Fruit fly (Drosophila melanogaster) whole organism, embryonic: ENCODE measurements around the gene CG7963.

Experiments used
- Awh ChIP-seq: fragments of 200-800 bp; sonication (Bioruptor generic); IDR thresholded peaks from 2 replicates; pipeline ENCODE4, ENCODE4 v1.3.6; 2022; ENCODE audit warnings: missing biosample characterization, missing genetic modification characterization
- CG10209 ChIP-seq: fragments of 200-800 bp; sonication (Bioruptor generic); optimal IDR thresholded peaks from 3 replicates; lab custom pipeline; 2017; ENCODE audit warnings: missing biosample characterization, mild to moderate bottlenecking, missing genetic modification characterization, missing genetic modification reagents
- CG10543 ChIP-seq: fragments of 200-800 bp; sonication (Bioruptor generic); optimal IDR thresholded peaks from 3 replicates; lab custom pipeline; 2017; ENCODE audit warnings: missing biosample characterization, mild to moderate bottlenecking, missing genetic modification characterization, moderate library complexity
- CG10565 ChIP-seq: fragments of 200-800 bp; sonication (Bioruptor generic); optimal IDR thresholded peaks from 3 replicates; lab custom pipeline; 2016; ENCODE audit warnings: missing biosample characterization, mild to moderate bottlenecking, missing genetic modification characterization
- CG10654 ChIP-seq: fragments of 200-800 bp; sonication (Bioruptor generic); optimal IDR thresholded peaks from 2 replicates; lab custom pipeline; 2016; ENCODE audit warnings: missing biosample characterization, missing genetic modification characterization
- CG11247 ChIP-seq: fragments of 200-800 bp; sonication (Bioruptor generic); IDR thresholded peaks from 2 replicates; pipeline ENCODE4 v1.3.6; 2022; ENCODE audit warnings: missing biosample characterization, missing genetic modification characterization
- CG11456 ChIP-seq: fragments of 200-800 bp; sonication (Bioruptor generic); IDR thresholded peaks from 3 replicates; pipeline ENCODE4 v1.3.6; 2022; ENCODE audit warnings: missing biosample characterization, missing genetic modification characterization
- CG11695 ChIP-seq: fragments of 200-800 bp; sonication (Bioruptor generic); IDR thresholded peaks from 3 replicates; pipeline ENCODE4 v1.3.6; 2022; ENCODE audit warnings: missing biosample characterization, missing genetic modification characterization
- CG12299 ChIP-seq: fragments of 200-800 bp; sonication (Bioruptor generic); optimal IDR thresholded peaks from 2 replicates; lab custom pipeline; 2018; ENCODE audit warnings: missing biosample characterization, mild to moderate bottlenecking, missing genetic modification characterization
- CG1603 ChIP-seq: fragments of 200-800 bp; sonication (Bioruptor generic); optimal IDR thresholded peaks from 2 replicates; lab custom pipeline; 2019; ENCODE audit warnings: missing biosample characterization, mild to moderate bottlenecking, missing genetic modification characterization, moderate library complexity
- CG2120 ChIP-seq: fragments of 200-800 bp; sonication (Bioruptor generic); optimal IDR thresholded peaks from 3 replicates; lab custom pipeline; 2016; ENCODE audit warnings: missing biosample characterization, missing genetic modification characterization
- CG2129 ChIP-seq: fragments of 200-800 bp; sonication (Bioruptor generic); IDR thresholded peaks from 2 replicates; pipeline ENCODE4 v1.3.6; 2022; ENCODE audit warnings: missing biosample characterization, missing genetic modification characterization; ENCODE audit not compliant: partially characterized antibody
- CG2199 ChIP-seq: fragments of 200-800 bp; sonication (Bioruptor generic); IDR thresholded peaks from 3 replicates; pipeline ENCODE4 v1.3.6; 2022; ENCODE audit warnings: missing biosample characterization, missing genetic modification characterization
- CG30403 ChIP-seq: fragments of 200-800 bp; sonication (Bioruptor generic); optimal IDR thresholded peaks from 3 replicates; lab custom pipeline; 2016; ENCODE audit warnings: missing biosample characterization, missing genetic modification characterization
- CG34376 ChIP-seq: fragments of 200-800 bp; sonication (Bioruptor generic); optimal IDR thresholded peaks from 2 replicates; lab custom pipeline; 2018; ENCODE audit warnings: missing biosample characterization, mild to moderate bottlenecking, missing genetic modification characterization
- CG3995 ChIP-seq: fragments of 200-800 bp; sonication (Bioruptor generic); optimal IDR thresholded peaks from 3 replicates; lab custom pipeline; 2016; ENCODE audit warnings: missing biosample characterization, missing genetic modification characterization
- CG7786 ChIP-seq: fragments of 200-800 bp; sonication (Bioruptor generic); optimal IDR thresholded peaks from 2 replicates; lab custom pipeline; 2016; ENCODE audit warnings: missing biosample characterization, missing genetic modification characterization
- CG7963 ChIP-seq: fragments of 200-800 bp; sonication (Bioruptor generic); IDR thresholded peaks from 3 replicates; pipeline ENCODE4 v1.3.6; 2022; ENCODE audit warnings: missing biosample characterization, missing genetic modification characterization; ENCODE audit not compliant: partially characterized antibody
- CHES-1-like ChIP-seq: fragments of 200-800 bp; sonication (Bioruptor generic); optimal IDR thresholded peaks from 2 replicates; lab custom pipeline; 2016; ENCODE audit warnings: missing biosample characterization, missing genetic modification characterization
- CrebB ChIP-seq: fragments of 200-800 bp; sonication (Bioruptor generic); optimal IDR thresholded peaks from 3 replicates; lab custom pipeline; 2018; ENCODE audit warnings: missing biosample characterization, mild to moderate bottlenecking, missing genetic modification characterization
- D ChIP-seq, 2 experiments: fragments of 200-800 bp in 1 of 2; fragments of >200 bp in 1 of 2; sonication (Bioruptor generic) in 1 of 2; optimal IDR thresholded peaks; 2 replicates in 1 of 2; 3 replicates in 1 of 2; lab custom pipeline; 2017; ENCODE audit warnings: mild to moderate bottlenecking in 1 of 2, missing biosample characterization in 1 of 2, missing genetic modification characterization in 1 of 2, missing genetic modification reagents in 1 of 2
- D19B ChIP-seq: fragments of 200-800 bp; sonication (Bioruptor generic); optimal IDR thresholded peaks from 2 replicates; lab custom pipeline; 2017; ENCODE audit warnings: missing biosample characterization, mild to moderate bottlenecking, missing genetic modification characterization
- Dp ChIP-seq: fragments of 200-800 bp; sonication (Bioruptor generic); optimal IDR thresholded peaks from 2 replicates; lab custom pipeline; 2018; ENCODE audit warnings: missing biosample characterization, mild to moderate bottlenecking, missing genetic modification characterization, moderate library complexity
- Elba2 ChIP-seq: fragments of 200-800 bp; sonication (Bioruptor generic); optimal IDR thresholded peaks from 3 replicates; lab custom pipeline; 2016; ENCODE audit warnings: missing biosample characterization, missing genetic modification characterization
- Fer1 ChIP-seq: fragments of 200-800 bp; sonication (Bioruptor generic); optimal IDR thresholded peaks from 2 replicates; lab custom pipeline; 2017; ENCODE audit warnings: missing biosample characterization, mild to moderate bottlenecking, missing genetic modification characterization
- HLH4C ChIP-seq: fragments of 200-800 bp; sonication (Bioruptor generic); IDR thresholded peaks from 3 replicates; pipeline ENCODE4 v1.3.6; 2022; ENCODE audit warnings: missing biosample characterization, missing genetic modification characterization; ENCODE audit not compliant: partially characterized antibody
- Hr39 ChIP-seq: fragments of >200 bp; optimal IDR thresholded peaks from 2 replicates; lab custom pipeline; 2017
- Kr ChIP-seq: fragments of 200-800 bp; sonication (Bioruptor generic); optimal IDR thresholded peaks from 2 replicates; lab custom pipeline; 2017; ENCODE audit warnings: missing biosample characterization, mild to moderate bottlenecking, missing genetic modification characterization
- Max ChIP-seq: fragments of 200-800 bp; sonication (Bioruptor generic); optimal IDR thresholded peaks from 2 replicates; lab custom pipeline; 2016; ENCODE audit warnings: missing biosample characterization, mild to moderate bottlenecking, missing genetic modification characterization
- Meics ChIP-seq: fragments of 200-800 bp; sonication (Bioruptor generic); optimal IDR thresholded peaks from 2 replicates; lab custom pipeline; 2017; ENCODE audit warnings: missing biosample characterization, mild to moderate bottlenecking, missing genetic modification characterization
- Optix ChIP-seq: fragments of 200-800 bp; sonication (Bioruptor generic); IDR thresholded peaks from 3 replicates; pipeline ENCODE4 v1.3.6; 2022; ENCODE audit warnings: missing biosample characterization, missing genetic modification characterization
- Poxn ChIP-seq: fragments of 200-800 bp; sonication (Bioruptor generic); IDR thresholded peaks from 2 replicates; pipeline ENCODE4 v1.3.6; 2022; ENCODE audit warnings: missing biosample characterization, missing genetic modification characterization
- Side ChIP-seq: fragments of 200-800 bp; sonication (Bioruptor generic); optimal IDR thresholded peaks from 2 replicates; lab custom pipeline; 2016; ENCODE audit warnings: missing biosample characterization, missing genetic modification characterization
- Sox100B ChIP-seq: fragments of 200-800 bp; sonication (Bioruptor generic); optimal IDR thresholded peaks from 3 replicates; lab custom pipeline; 2018; ENCODE audit warnings: missing biosample characterization, mild to moderate bottlenecking, missing genetic modification characterization
- Spps ChIP-seq: fragments of 200-800 bp; sonication (Bioruptor generic); optimal IDR thresholded peaks from 2 replicates; lab custom pipeline; 2018; ENCODE audit warnings: missing biosample characterization, mild to moderate bottlenecking, missing genetic modification characterization
- Taf1 ChIP-seq: fragments of 200-800 bp; sonication (Bioruptor generic); IDR thresholded peaks from 2 replicates; pipeline ENCODE4 v1.3.6; 2022; ENCODE audit warnings: missing biosample characterization, missing genetic modification characterization
- Xbp1 ChIP-seq: fragments of 200-800 bp; sonication (Bioruptor generic); optimal IDR thresholded peaks from 3 replicates; lab custom pipeline; 2016; ENCODE audit warnings: missing biosample characterization, mild to moderate bottlenecking, missing genetic modification characterization
- ab ChIP-seq: fragments of 200-800 bp; sonication (Bioruptor generic); optimal IDR thresholded peaks from 2 replicates; lab custom pipeline; 2016; ENCODE audit warnings: missing biosample characterization, missing genetic modification characterization
- ase ChIP-seq: fragments of 200-800 bp; sonication (Bioruptor generic); IDR thresholded peaks from 3 replicates; pipeline ENCODE4 v1.3.6; 2022; ENCODE audit warnings: missing biosample characterization, missing genetic modification characterization
- h ChIP-seq: fragments of >200 bp; optimal IDR thresholded peaks from 2 replicates; lab custom pipeline; 2017
- lab ChIP-seq: fragments of 200-800 bp; sonication (Bioruptor generic); optimal IDR thresholded peaks from 3 replicates; lab custom pipeline; 2017; ENCODE audit warnings: missing biosample characterization, missing genetic modification characterization, mild to moderate bottlenecking, moderate library complexity, missing genetic modification reagents
- lov ChIP-seq, 2 experiments: fragments of 200-800 bp in 1 of 2; fragments of >200 bp in 1 of 2; sonication (Bioruptor generic) in 1 of 2; IDR thresholded peaks in 1 of 2; optimal IDR thresholded peaks in 1 of 2; 2 replicates in 1 of 2; 3 replicates in 1 of 2; pipeline versions ENCODE4 v1.3.6 to Lab custom; 2017 to 2022; ENCODE audit warnings: missing biosample characterization in 1 of 2, missing genetic modification characterization in 1 of 2
- mam ChIP-seq: fragments of 200-800 bp; sonication (Bioruptor generic); optimal IDR thresholded peaks from 3 replicates; lab custom pipeline; 2016; ENCODE audit warnings: missing biosample characterization, missing genetic modification characterization
- sens ChIP-seq: fragments of 200-800 bp; sonication (Bioruptor generic); peaks from one replicate; lab custom pipeline; 2016; ENCODE audit warnings: missing biosample characterization, missing genetic modification characterization
- slou ChIP-seq: fragments of 200-800 bp; sonication (Bioruptor generic); optimal IDR thresholded peaks from 3 replicates; lab custom pipeline; 2016; ENCODE audit warnings: missing biosample characterization, missing genetic modification characterization
- twi ChIP-seq: fragments of 200-800 bp; optimal IDR thresholded peaks from 2 replicates; lab custom pipeline; 2019; ENCODE audit warnings: missing biosample characterization, mild to moderate bottlenecking, missing genetic modification characterization, moderate library complexity
- vfl ChIP-seq: fragments of 200-800 bp; sonication (Bioruptor generic); optimal IDR thresholded peaks from 2 replicates; lab custom pipeline; 2016; ENCODE audit warnings: missing biosample characterization, missing genetic modification characterization
- vnd ChIP-seq: fragments of 200-800 bp; sonication (Bioruptor generic); IDR thresholded peaks from 3 replicates; pipeline ENCODE4 v1.3.6; 2022; ENCODE audit warnings: missing biosample characterization, missing genetic modification characterization; ENCODE audit not compliant: partially characterized antibody
- vvl ChIP-seq: fragments of 200-800 bp; sonication (Bioruptor generic); IDR thresholded peaks from 2 replicates; pipeline ENCODE4 v1.3.6; 2022; ENCODE audit warnings: missing biosample characterization, missing genetic modification characterization
- zen2 ChIP-seq: fragments of 200-800 bp; sonication (Bioruptor generic); IDR thresholded peaks from 3 replicates; pipeline ENCODE4 v1.3.6; 2022; ENCODE audit warnings: missing biosample characterization, missing genetic modification characterization; ENCODE audit not compliant: partially characterized antibody

The CG7963 gene

DNA sequence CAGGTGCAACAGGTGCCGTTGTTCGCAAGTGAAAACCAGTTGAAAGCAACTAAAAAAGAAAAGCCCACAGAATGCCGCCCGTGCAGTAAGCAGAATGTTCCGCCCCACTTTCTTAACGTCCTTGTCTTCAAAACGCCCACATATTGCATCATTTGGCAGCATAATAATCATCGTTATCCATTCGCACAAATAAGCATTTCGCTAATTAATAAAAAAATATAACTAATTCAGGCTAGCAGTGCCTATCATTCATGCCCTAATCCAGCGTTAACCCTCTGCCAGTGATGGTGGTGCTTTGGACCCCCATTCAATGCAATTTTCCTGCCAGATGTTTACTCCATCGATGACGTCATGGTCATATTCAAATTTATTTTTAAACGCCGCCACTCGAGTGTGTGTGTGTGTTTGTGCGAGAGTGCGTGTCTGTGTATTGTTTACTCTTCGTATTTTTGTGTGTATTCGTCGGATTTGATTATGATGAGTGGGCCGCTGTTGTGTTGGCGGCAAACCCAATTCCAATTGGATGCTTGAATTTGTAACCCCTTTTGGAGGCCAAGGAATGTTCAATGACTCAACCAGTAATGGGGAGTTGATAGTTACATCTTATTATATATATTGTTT lies 5.1 kb upstream of the CG7963 start (continued):
- TF ChIP-seq HLH4C (GFP tag; lab: Robert Waterston, UW), result no peak
- TF ChIP-seq CrebB (tag; lab: Kevin White, UChicago), result peak; percentile 13
- TF ChIP-seq CG10543 (GFP tag; lab: Kevin White, UChicago), result peak; percentile 71
- TF ChIP-seq CG2120 (GFP tag; lab: Kevin White, UChicago), result no peak
- no peak for TF ChIP-seq ab (GFP tag; lab: Kevin White, UChicago)
- TF ChIP-seq Max, result peak; percentile 2
- TF ChIP-seq mam, result no peak
- TF ChIP-seq CG34376 (GFP tag; lab: Kevin White, UChicago), result peak; percentile 12
- TF ChIP-seq Meics (GFP tag; lab: Kevin White, UChicago), result no peak
- TF ChIP-seq Spps (tag; lab: Kevin White, UChicago), result no peak
- TF ChIP-seq Awh (GFP tag; lab: Robert Waterston, UW), result no peak
- TF ChIP-seq CG2129, result no peak
- peak; percentile 2 for TF ChIP-seq Elba2 (GFP tag; lab: Kevin White, UChicago)
- TF ChIP-seq CG11456 (GFP tag; lab: Robert Waterston, UW), result no peak
- 0 out of 3 replicates have a peak, but pooled peaks have one; percentile 9 for TF ChIP-seq CG2199
- TF ChIP-seq zen2, result no peak
- peak; percentile 72 for TF ChIP-seq twi (tag; lab: Kevin White, UChicago)
- TF ChIP-seq CG11247 (GFP tag; lab: Robert Waterston, UW), result no peak
- TF ChIP-seq sens, result peak; percentile 59
- TF ChIP-seq h (lab: Kevin White, UChicago), result no peak
- TF ChIP-seq Xbp1 (GFP tag; lab: Kevin White, UChicago), result no peak
- TF ChIP-seq D19B (GFP tag; lab: Kevin White, UChicago), result no peak
- TF ChIP-seq CG10209 (GFP tag; lab: Kevin White, UChicago), result no peak
- no peak for TF ChIP-seq vnd (GFP tag; lab: Robert Waterston, UW)
- TF ChIP-seq vfl (GFP tag; lab: Kevin White, UChicago), result no peak
- TF ChIP-seq Poxn (GFP tag; lab: Robert Waterston, UW), result no peak
- no peak for TF ChIP-seq Side (GFP tag; lab: Kevin White, UChicago)
- TF ChIP-seq Hr39 (lab: Kevin White, UChicago), result no peak
- no peak for TF ChIP-seq CG12299
- no peak for TF ChIP-seq slou (GFP tag; lab: Kevin White, UChicago)
- TF ChIP-seq Dp (GFP tag; lab: Kevin White, UChicago), result no peak
- no peak for TF ChIP-seq CHES-1-like
- TF ChIP-seq Fer1, result peak; percentile 12
- TF ChIP-seq Taf1, result no peak
- TF ChIP-seq Sox100B, result no peak
- TF ChIP-seq CG30403 (GFP tag; lab: Kevin White, UChicago), result no peak
- no peak for TF ChIP-seq CG10654 (GFP tag; lab: Kevin White, UChicago)
- TF ChIP-seq CG1603 (tag; lab: Kevin White, UChicago), result peak; percentile 22
- TF ChIP-seq vvl, result peak; percentile 57
- no peak for TF ChIP-seq CG11695
- TF ChIP-seq CG7786 (GFP tag; lab: Kevin White, UChicago), result no peak
- TF ChIP-seq CG10565 (GFP tag; lab: Kevin White, UChicago), result no peak
- TF ChIP-seq CG7963, result no peak
- no peak for TF ChIP-seq lov (optimal IDR thresholded peaks at IDR 0.05; lab: Kevin White, UChicago)
- TF ChIP-seq lov (GFP tag; IDR thresholded peaks at IDR 0.05; lab: Robert Waterston, UW), result no peak
- TF ChIP-seq ase, result no peak
- TF ChIP-seq Kr (GFP tag; lab: Kevin White, UChicago), result no peak
- TF ChIP-seq CG3995 (GFP tag; lab: Kevin White, UChicago), result no peak
- TF ChIP-seq D (optimal IDR thresholded peaks at IDR 0.05; lab: Kevin White, UChicago), result no peak
- TF ChIP-seq D (GFP tag; optimal IDR thresholded peaks at IDR 0.05; lab: Kevin White, UChicago), result no peak
- peak; percentile 10 for TF ChIP-seq lab (GFP tag; lab: Kevin White, UChicago)
- TF ChIP-seq Optix, result no peak
